Fruit fly (Drosophila melanogaster): Measurements from ENCODE around the gene CG15059.

- no peak for TF ChIP-seq CG8478 (optimal IDR thresholded peaks at IDR 0.05)
- no peak for TF ChIP-seq pan (optimal IDR thresholded peaks at IDR 0.05)
- no peak for TF ChIP-seq psq (optimal IDR thresholded peaks at IDR 0.05)
- TF ChIP-seq usp (GFP tag; optimal IDR thresholded peaks at IDR 0.05), result no peak
- no peak for TF ChIP-seq Dll (optimal IDR thresholded peaks at IDR 0.05)
- TF ChIP-seq EcR (GFP tag; optimal IDR thresholded peaks at IDR 0.05), result no peak
These were observed 3.0 kb downstream of the CG15059 start for dm6 chrX:18256244-18256885.
